Fruit fly (Drosophila melanogaster) whole organism: ENCODE results near the gene amx.

Source experiments
- Dll ChIP-seq: fragments of >200 bp; optimal IDR thresholded peaks from 2 replicates; lab custom pipeline; 2017
- psq ChIP-seq: fragments of >200 bp; optimal IDR thresholded peaks from 2 replicates; lab custom pipeline; 2017
- usp ChIP-seq: fragments of >200 bp; optimal IDR thresholded peaks from 2 replicates; lab custom pipeline; 2017; ENCODE audit warnings: missing biosample characterization, missing genetic modification characterization, mixed read lengths

- TF ChIP-seq psq (lab: Kevin White, UChicago) = no peak
- TF ChIP-seq Dll (lab: Kevin White, UChicago) = no peak
- TF ChIP-seq usp (GFP tag; lab: Kevin White, UChicago) = no peak
Observed at dm6 chrX:9286386-9286785, 39.2 kb upstream of the amx start.
